Fruit fly (Drosophila melanogaster) Kc167 (cell line): ENCODE results near the gene mei-P26.

ENCODE experiments used
- Myc ChIP-seq: fragments of >200 bp; optimal IDR thresholded peaks from 2 replicates; lab custom pipeline; 2017; ENCODE audit warnings: missing external identifiers
- Sin3A ChIP-seq: fragments of >200 bp; optimal IDR thresholded peaks from 2 replicates; lab custom pipeline; 2018; ENCODE audit warnings: missing external identifiers
- h ChIP-seq: fragments of >200 bp; optimal IDR thresholded peaks from 3 replicates; lab custom pipeline; 2018; ENCODE audit warnings: missing external identifiers
- insv ChIP-seq: fragments of >200 bp; optimal IDR thresholded peaks from 3 replicates; lab custom pipeline; 2018; ENCODE audit warnings: missing external identifiers
- psq ChIP-seq: fragments of >200 bp; optimal IDR thresholded peaks from 2 replicates; lab custom pipeline; 2017; ENCODE audit warnings: missing external identifiers
- ttk ChIP-seq: sonication (Bioruptor generic); optimal IDR thresholded peaks from 2 replicates; lab custom pipeline; 2017; ENCODE audit warnings: missing external identifiers

mei-P26 gene

dm6 chrX:9223182-9223581 lies 60.1 kb downstream of the mei-P26 start, which contains the start of gene t:
Gene t, minus strand, starts transcription at chrX:9223257.
- TF ChIP-seq ttk (lab: Kevin White, UChicago) (no peak), Myc (lab: Kevin White, UChicago) (no peak), insv (lab: Kevin White, UChicago) (no peak), h (lab: Kevin White, UChicago) (no peak), Sin3A (no peak), psq (no peak)

- no peak for TF ChIP-seq Myc (lab: Kevin White, UChicago)
- TF ChIP-seq Sin3A: no peak
- TF ChIP-seq insv (lab: Kevin White, UChicago): no peak
- TF ChIP-seq ttk (lab: Kevin White, UChicago): no peak
- no peak for TF ChIP-seq h (lab: Kevin White, UChicago)
- no peak for TF ChIP-seq psq
Measured at dm6 chrX:9224423-9224822, 61.4 kb downstream of the mei-P26 start.

- TF ChIP-seq ttk (lab: Kevin White, UChicago) (no peak), Myc (lab: Kevin White, UChicago) (no peak), Sin3A (no peak)
Measured at dm6 chrX:9225137-9225536, 62.1 kb downstream of the mei-P26 start, which contains the start of gene CG15370. Gene CG15370, plus strand, starts transcription at chrX:9225437.

dm6 chrX:9226837-9227236 lies 63.8 kb downstream of the mei-P26 start, which contains the start of gene Gr8a:
Gene Gr8a, plus strand, starts transcription at chrX:9227137.
- TF ChIP-seq Myc (lab: Kevin White, UChicago) (no peak), ttk (lab: Kevin White, UChicago) (no peak), Sin3A (no peak), psq (no peak)

dm6 chrX:9232199-9232598 lies 69.1 kb downstream of the mei-P26 start, which contains the start of gene CG12121:
Gene CG12121, minus strand, starts transcription at chrX:9232378.
- no peak for TF ChIP-seq Sin3A
- TF ChIP-seq psq: no peak
- no peak for TF ChIP-seq ttk (lab: Kevin White, UChicago)
- no peak for TF ChIP-seq insv (lab: Kevin White, UChicago)
- no peak for TF ChIP-seq h (lab: Kevin White, UChicago)
- TF ChIP-seq Myc (lab: Kevin White, UChicago): no peak

dm6 chrX:9236485-9236884 lies 73.4 kb downstream of the mei-P26 start, which contains the start of gene Ir8a:
Gene Ir8a, minus strand, starts transcription at chrX:9236585.
- no peak for TF ChIP-seq ttk (lab: Kevin White, UChicago)
- TF ChIP-seq psq: no peak
- no peak for TF ChIP-seq Sin3A
- no peak for TF ChIP-seq insv (lab: Kevin White, UChicago)
- TF ChIP-seq h (lab: Kevin White, UChicago): no peak
- TF ChIP-seq Myc (lab: Kevin White, UChicago): no peak
